Worm (Caenorhabditis elegans) whole organism, mixed stage, embryonic: ENCODE data around the gene C30G12.4.

ENCODE experiments used
- blmp-1 ChIP-seq: fragments of 150-350 bp; optimal IDR thresholded peaks from 2 replicates; lab custom pipeline; 2014; ENCODE audit warnings: missing biosample characterization, missing genetic modification characterization
- mab-5 ChIP-seq: fragments of 150-350 bp; optimal IDR thresholded peaks from 2 replicates; lab custom pipeline; 2014; ENCODE audit warnings: missing biosample characterization, missing genetic modification characterization
- mls-2 ChIP-seq: sonication (generic microtip); optimal IDR thresholded peaks from 2 replicates; lab custom pipeline; 2016; ENCODE audit warnings: mild to moderate bottlenecking, missing genetic modification characterization, moderate library complexity, missing compliant biosample characterization
- nhr-237 ChIP-seq: fragments of 150-350 bp; optimal IDR thresholded peaks from 2 replicates; lab custom pipeline; 2014; ENCODE audit warnings: missing biosample characterization, missing genetic modification characterization
- unc-120 ChIP-seq: sonication (generic microtip); optimal IDR thresholded peaks from 2 replicates; lab custom pipeline; 2017; ENCODE audit warnings: missing genetic modification characterization, missing compliant biosample characterization; ENCODE audit not compliant: poor library complexity, severe bottlenecking

DNA sequence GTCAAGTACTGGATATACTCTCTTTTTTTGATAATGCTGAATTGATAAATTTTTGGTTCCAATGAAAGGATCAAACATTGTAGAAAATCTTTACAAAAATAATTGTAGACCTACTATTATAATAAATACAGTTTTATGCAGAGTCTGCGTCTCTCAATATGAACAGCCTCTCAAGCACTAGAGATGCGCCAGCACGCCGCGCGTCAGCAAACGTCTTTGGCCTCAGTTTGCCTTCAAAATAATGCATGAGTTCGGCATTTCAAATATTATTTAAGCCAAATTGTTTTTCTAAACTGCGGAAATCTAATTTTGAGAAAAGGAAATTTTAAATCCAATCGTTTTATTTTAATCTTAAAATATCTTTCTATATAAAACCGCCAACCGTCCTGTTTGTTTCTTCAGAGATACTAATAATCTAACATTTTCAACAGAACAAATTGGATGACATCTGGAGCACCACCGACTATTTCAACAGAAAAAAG, 39.8 kb downstream of the C30G12.4 start, which contains the start of gene cul-4:
- TF ChIP-seq mls-2 (tag; lab: Kevin White, UChicago) (no peak), nhr-237 (tag; lab: Kevin White, UChicago) (no peak), unc-120 (tag; lab: Kevin White, UChicago) (no peak), mab-5 (tag; lab: Kevin White, UChicago) (no peak), blmp-1 (tag; lab: Kevin White, UChicago) (no peak)
